Fruit fly (Drosophila melanogaster) whole organism, larva: ENCODE results near the gene DCAF12.
A peak's percentile ranks its signal among the peaks of the same experiment; 100 is the strongest.

Experiments used
- noc ChIP-seq: fragments of 200-800 bp; sonication (Bioruptor generic); optimal IDR thresholded peaks from 3 replicates; lab custom pipeline; 2019; ENCODE audit warnings: missing biosample characterization, mild to moderate bottlenecking, missing genetic modification characterization, moderate library complexity

The DCAF12 gene

dm6 chr3R:11989206-11989605 lies 27.6 kb downstream of the DCAF12 start:
- TF ChIP-seq noc (tag; lab: Kevin White, UChicago) = no peak

dm6 chr3R:11984862-11985261 lies 32.0 kb downstream of the DCAF12 start:
- no peak for TF ChIP-seq noc (tag; lab: Kevin White, UChicago)

- no peak for TF ChIP-seq noc (tag; lab: Kevin White, UChicago)
Observed at dm6 chr3R:11984441-11984840, 32.4 kb downstream of the DCAF12 start, which contains the start of gene CG3397. Gene CG3397 (minus strand): TSS chr3R:11984541.

- no peak for TF ChIP-seq noc (tag; lab: Kevin White, UChicago)
Observed at dm6 chr3R:11982547-11982946, 34.3 kb downstream of the DCAF12 start.

dm6 chr3R:11981962-11982361 lies 34.9 kb downstream of the DCAF12 start, which contains the start of gene CG12224:
Gene CG12224 (minus strand): TSS chr3R:11982062.
- no peak for TF ChIP-seq noc (tag; lab: Kevin White, UChicago)

dm6 chr3R:11979879-11980571 lies 36.8 kb downstream of the DCAF12 start, which contains the start of gene CG18547:
Gene CG18547 (minus strand): TSS chr3R:11980390.
- no peak for TF ChIP-seq noc (tag; lab: Kevin White, UChicago)

dm6 chr3R:11978278-11978677 lies 38.6 kb downstream of the DCAF12 start:
- no peak for TF ChIP-seq noc (tag; lab: Kevin White, UChicago)

dm6 chr3R:11977336-11977678 lies 39.5 kb downstream of the DCAF12 start:
- no peak for TF ChIP-seq noc (tag; lab: Kevin White, UChicago)

- no peak for TF ChIP-seq noc (tag; lab: Kevin White, UChicago)
Observed at dm6 chr3R:11976556-11977335, 40.1 kb downstream of the DCAF12 start, which contains the start of gene CG10005. Gene CG10005 (minus strand): TSS chr3R:11977197.

dm6 chr3R:11974631-11975030 lies 42.2 kb downstream of the DCAF12 start, which contains the start of gene Tango9:
Gene Tango9 (minus strand): TSS chr3R:11974910.
- TF ChIP-seq noc (tag; lab: Kevin White, UChicago) = no peak

dm6 chr3R:11973826-11974225 lies 43.0 kb downstream of the DCAF12 start:
- TF ChIP-seq noc (tag; lab: Kevin White, UChicago) = no peak

- TF ChIP-seq noc (tag; lab: Kevin White, UChicago) = no peak
Observed at dm6 chr3R:11971394-11971793, 45.4 kb downstream of the DCAF12 start, which contains the start of gene GC2. Gene GC2 (plus strand): TSS chr3R:11971694.

dm6 chr3R:11969217-11969616 lies 47.6 kb downstream of the DCAF12 start:
- TF ChIP-seq noc (tag; lab: Kevin White, UChicago) = peak; percentile 35

dm6 chr3R:11968030-11968753 lies 48.6 kb downstream of the DCAF12 start:
- TF ChIP-seq noc (tag; lab: Kevin White, UChicago) = peak; percentile 15

- no peak for TF ChIP-seq noc (tag; lab: Kevin White, UChicago)
Observed at dm6 chr3R:11967262-11968029, 49.4 kb downstream of the DCAF12 start, which contains the start of the genes CG12213 and GC1. Gene CG12213 (minus strand): TSS chr3R:11967691. Gene GC1 (plus strand): TSS chr3R:11967708.
